Worm (Caenorhabditis elegans): ENCODE data around the gene gst-23.

gst-23 gene

ce11 chrV:3276184-3276583, 33.1 kb downstream of the gst-23 start:
- TF ChIP-seq tab-1 (GFP tag; IDR thresholded peaks at IDR 0.05) (no peak), klf-2 (GFP tag; conservative IDR thresholded peaks at IDR 0.05) (no peak), flt-1 (GFP tag; IDR thresholded peaks at IDR 0.05) (no peak), T22C8.4 (GFP tag; IDR thresholded peaks at IDR 0.05) (no peak), cog-1 (tag; optimal IDR thresholded peaks at IDR 0.05) (no peak)

- no peak for TF ChIP-seq tab-1 (GFP tag; IDR thresholded peaks at IDR 0.05)
- no peak for TF ChIP-seq ref-1 (GFP tag; conservative IDR thresholded peaks at IDR 0.05)
- TF ChIP-seq med-1 (GFP tag; optimal IDR thresholded peaks at IDR 0.05; ENCODE audit: insufficient read depth) = no peak
- no peak for TF ChIP-seq klf-2 (GFP tag; conservative IDR thresholded peaks at IDR 0.05)
- no peak for TF ChIP-seq ztf-29 (GFP tag; IDR thresholded peaks at IDR 0.05)
- TF ChIP-seq ztf-23 (GFP tag; IDR thresholded peaks at IDR 0.05) = no peak
- no peak for TF ChIP-seq flt-1 (GFP tag; IDR thresholded peaks at IDR 0.05)
- TF ChIP-seq T22C8.4 (GFP tag; IDR thresholded peaks at IDR 0.05) = no peak
Measured at ce11 chrV:3278101-3278639, 35.1 kb downstream of the gst-23 start, which contains the start of gene fbxa-64. Gene fbxa-64 (minus strand): TSS chrV:3278151.

- TF ChIP-seq T22C8.4 (GFP tag; IDR thresholded peaks at IDR 0.05) (no peak), ref-1 (GFP tag; conservative IDR thresholded peaks at IDR 0.05) (no peak), flt-1 (GFP tag; IDR thresholded peaks at IDR 0.05) (no peak), ztf-29 (GFP tag; IDR thresholded peaks at IDR 0.05) (no peak), klf-2 (GFP tag; conservative IDR thresholded peaks at IDR 0.05) (no peak), cog-1 (tag; optimal IDR thresholded peaks at IDR 0.05) (no peak), ztf-23 (GFP tag; IDR thresholded peaks at IDR 0.05) (no peak), tab-1 (GFP tag; IDR thresholded peaks at IDR 0.05) (no peak), med-1 (GFP tag; optimal IDR thresholded peaks at IDR 0.05; ENCODE audit: insufficient read depth) (no peak)
Measured at ce11 chrV:3279138-3279537, 36.1 kb downstream of the gst-23 start.

- TF ChIP-seq ztf-23 (GFP tag; IDR thresholded peaks at IDR 0.05) (no peak), klf-2 (GFP tag; conservative IDR thresholded peaks at IDR 0.05) (no peak), med-1 (GFP tag; optimal IDR thresholded peaks at IDR 0.05; ENCODE audit: insufficient read depth) (no peak), ztf-29 (GFP tag; IDR thresholded peaks at IDR 0.05) (no peak), ref-1 (GFP tag; conservative IDR thresholded peaks at IDR 0.05) (no peak), tab-1 (GFP tag; IDR thresholded peaks at IDR 0.05) (no peak), T22C8.4 (GFP tag; IDR thresholded peaks at IDR 0.05) (no peak), flt-1 (GFP tag; IDR thresholded peaks at IDR 0.05) (no peak), cog-1 (tag; optimal IDR thresholded peaks at IDR 0.05) (no peak)
Measured at ce11 chrV:3280009-3280408, 36.9 kb downstream of the gst-23 start, which contains the start of gene T28A11.2. Gene T28A11.2 (plus strand): TSS chrV:3280379.

- no peak for TF ChIP-seq tab-1 (GFP tag; IDR thresholded peaks at IDR 0.05)
Measured at ce11 chrV:3281523-3281922, 38.4 kb downstream of the gst-23 start, which contains the start of gene T28A11.25. Gene T28A11.25 (plus strand): TSS chrV:3281823.

ce11 chrV:3282957-3283356, 39.9 kb downstream of the gst-23 start, which contains the start of gene str-64:
Gene str-64 (plus strand): TSS chrV:3283257.
- TF ChIP-seq ref-1 (GFP tag; conservative IDR thresholded peaks at IDR 0.05) (no peak), tab-1 (GFP tag; IDR thresholded peaks at IDR 0.05) (no peak), med-1 (GFP tag; optimal IDR thresholded peaks at IDR 0.05; ENCODE audit: insufficient read depth) (no peak), T22C8.4 (GFP tag; IDR thresholded peaks at IDR 0.05) (no peak), klf-2 (GFP tag; conservative IDR thresholded peaks at IDR 0.05) (no peak), flt-1 (GFP tag; IDR thresholded peaks at IDR 0.05) (no peak), cog-1 (tag; optimal IDR thresholded peaks at IDR 0.05) (no peak), ztf-29 (GFP tag; IDR thresholded peaks at IDR 0.05) (no peak), ztf-23 (GFP tag; IDR thresholded peaks at IDR 0.05) (no peak)

ce11 chrV:3284629-3285028, 41.5 kb downstream of the gst-23 start, which contains the start of gene F35F10.5:
Gene F35F10.5 (plus strand): TSS chrV:3284929.
- 0 out of 2 replicates have a peak, but pooled peaks have one; percentile 25 for TF ChIP-seq ztf-23 (GFP tag; IDR thresholded peaks at IDR 0.05)
- TF ChIP-seq cog-1 (tag; optimal IDR thresholded peaks at IDR 0.05) = no peak
- no peak for TF ChIP-seq T22C8.4 (GFP tag; IDR thresholded peaks at IDR 0.05)
- TF ChIP-seq klf-2 (GFP tag; conservative IDR thresholded peaks at IDR 0.05) = no peak
- TF ChIP-seq flt-1 (GFP tag; IDR thresholded peaks at IDR 0.05) = no peak

- TF ChIP-seq cog-1 (tag; optimal IDR thresholded peaks at IDR 0.05) = no peak
- no peak for TF ChIP-seq ztf-23 (GFP tag; IDR thresholded peaks at IDR 0.05)
- no peak for TF ChIP-seq ref-1 (GFP tag; conservative IDR thresholded peaks at IDR 0.05)
- no peak for TF ChIP-seq T22C8.4 (GFP tag; IDR thresholded peaks at IDR 0.05)
- no peak for TF ChIP-seq klf-2 (GFP tag; conservative IDR thresholded peaks at IDR 0.05)
- TF ChIP-seq tab-1 (GFP tag; IDR thresholded peaks at IDR 0.05) = no peak
- TF ChIP-seq med-1 (GFP tag; optimal IDR thresholded peaks at IDR 0.05; ENCODE audit: insufficient read depth) = no peak
- no peak for TF ChIP-seq flt-1 (GFP tag; IDR thresholded peaks at IDR 0.05)
- no peak for TF ChIP-seq ztf-29 (GFP tag; IDR thresholded peaks at IDR 0.05)
Measured at ce11 chrV:3287330-3287729, 44.2 kb downstream of the gst-23 start, which contains the start of gene F35F10.7. Gene F35F10.7 (minus strand): TSS chrV:3287430.

- no peak for TF ChIP-seq med-1 (GFP tag; optimal IDR thresholded peaks at IDR 0.05; ENCODE audit: insufficient read depth)
Measured at ce11 chrV:3288134-3288533, 45.0 kb downstream of the gst-23 start.

- TF ChIP-seq T22C8.4 (GFP tag; IDR thresholded peaks at IDR 0.05) (no peak), cog-1 (tag; optimal IDR thresholded peaks at IDR 0.05) (no peak), ztf-29 (GFP tag; IDR thresholded peaks at IDR 0.05) (no peak), med-1 (GFP tag; optimal IDR thresholded peaks at IDR 0.05; ENCODE audit: insufficient read depth) (no peak), flt-1 (GFP tag; IDR thresholded peaks at IDR 0.05) (no peak)
Measured at ce11 chrV:3289267-3289666, 46.2 kb downstream of the gst-23 start, which contains the start of gene F35F10.6. Gene F35F10.6 (minus strand): TSS chrV:3289367.

All from whole organism, midembryonic.